Fruit fly (Drosophila melanogaster) whole organism, wandering third instar larva: ENCODE measurements around the gene Ptp69D.

Experiments
- Abd-B ChIP-seq: fragments of >200 bp; optimal IDR thresholded peaks from 2 replicates; lab custom pipeline; 2017; ENCODE audit warnings: missing biosample characterization, missing genetic modification characterization
- Dif ChIP-seq: fragments of 200-275, 200-300 bp; sonication (Bioruptor generic); optimal IDR thresholded peaks from 2 replicates; lab custom pipeline; 2018; ENCODE audit warnings: missing biosample characterization, missing genetic modification characterization; ENCODE audit not compliant: partially characterized antibody
- HLH106 ChIP-seq: fragments of 200-800 bp; optimal IDR thresholded peaks from 3 replicates; lab custom pipeline; 2019; ENCODE audit warnings: missing biosample characterization, mild to moderate bottlenecking, missing genetic modification characterization, moderate library complexity
- Hr78 ChIP-seq: fragments of >200 bp; optimal IDR thresholded peaks from 2 replicates; lab custom pipeline; 2017; ENCODE audit warnings: missing biosample characterization, missing genetic modification characterization
- Jra ChIP-seq: sonication (Bioruptor generic); optimal IDR thresholded peaks from 2 replicates; lab custom pipeline; 2016; ENCODE audit warnings: missing biosample characterization, missing genetic modification characterization
- Myc ChIP-seq: fragments of >200 bp; optimal IDR thresholded peaks from 2 replicates; lab custom pipeline; 2017
- brk ChIP-seq: fragments of 200-800 bp; sonication (Bioruptor generic); optimal IDR thresholded peaks from 2 replicates; lab custom pipeline; 2016; ENCODE audit warnings: missing biosample characterization, mild to moderate bottlenecking, missing genetic modification characterization
- foxo ChIP-seq, 2 experiments: fragments of 200-800 bp; sonication (Bioruptor generic); optimal IDR thresholded peaks; 2 replicates in 1 of 2; 3 replicates in 1 of 2; lab custom pipeline; 2016 to 2017; ENCODE audit warnings: missing biosample characterization in 2 of 2, missing genetic modification characterization in 2 of 2
- fru ChIP-seq: fragments of 200-800 bp; sonication (Bioruptor generic); optimal IDR thresholded peaks from 3 replicates; lab custom pipeline; 2016; ENCODE audit warnings: missing biosample characterization, mild to moderate bottlenecking, missing genetic modification characterization
- h ChIP-seq: fragments of 200-800 bp; sonication (Bioruptor generic); optimal IDR thresholded peaks from 3 replicates; lab custom pipeline; 2016; ENCODE audit warnings: missing biosample characterization, mild to moderate bottlenecking, missing genetic modification characterization
- pan ChIP-seq: fragments of >200 bp; optimal IDR thresholded peaks from 2 replicates; lab custom pipeline; 2017
- rgr ChIP-seq: fragments of 200-800 bp; sonication (Bioruptor generic); optimal IDR thresholded peaks from 3 replicates; lab custom pipeline; 2016; ENCODE audit warnings: missing biosample characterization, mild to moderate bottlenecking, missing genetic modification characterization
- sage ChIP-seq: fragments of 200-800 bp; sonication (Bioruptor generic); optimal IDR thresholded peaks from 2 replicates; lab custom pipeline; 2016; ENCODE audit warnings: missing biosample characterization, mild to moderate bottlenecking, missing genetic modification characterization

dm6 chr3L:12729601-12730000 is 5.1 kb upstream of the Ptp69D start:
- TF ChIP-seq h (GFP tag; lab: Kevin White, UChicago) (no peak), pan (lab: Kevin White, UChicago) (no peak), sage (GFP tag; lab: Kevin White, UChicago) (no peak), HLH106 (no peak), Hr78 (no peak), Myc (lab: Kevin White, UChicago) (no peak), rgr (GFP tag; lab: Kevin White, UChicago) (no peak), foxo (GFP tag; optimal IDR thresholded peaks at IDR 0.05; lab: Kevin White, UChicago) (no peak), Jra (no peak), brk (GFP tag; lab: Kevin White, UChicago) (no peak), Abd-B (GFP tag; lab: Kevin White, UChicago) (no peak), fru (GFP tag; lab: Kevin White, UChicago) (no peak), Dif (GFP tag; lab: Kevin White, UChicago) (no peak)
